Worm (Caenorhabditis elegans) whole organism, L1 larva: ENCODE measurements around the gene F54F2.6.

Source experiments
- ama-1 ChIP-seq: fragments of 150-350 bp; optimal IDR thresholded peaks from 2 replicates; lab custom pipeline; 2014
- dpl-1 ChIP-seq, 3 experiments: fragments of 150-350 bp in 2 of 3; sonication (generic microtip) in 1 of 3; optimal IDR thresholded peaks; 2 replicates each; lab custom pipeline; 2014 to 2017; ENCODE audit warnings: missing biosample characterization in 3 of 3, missing genetic modification characterization in 3 of 3, missing genetic modification reagents in 3 of 3
- ets-5 ChIP-seq: fragments of 200-800 bp; sonication (Bioruptor generic); IDR thresholded peaks from 2 replicates; pipeline ENCODE4 v1.3.6; 2022; ENCODE audit warnings: missing genetic modification characterization, missing compliant biosample characterization
- fos-1 ChIP-seq: fragments of 150-350 bp; optimal IDR thresholded peaks from 2 replicates; lab custom pipeline; 2014; ENCODE audit warnings: missing biosample characterization, missing genetic modification characterization
- jun-1 ChIP-seq: fragments of 150-350 bp; optimal IDR thresholded peaks from 2 replicates; lab custom pipeline; 2014; ENCODE audit warnings: missing biosample characterization, missing genetic modification reagents, missing genetic modification characterization
- lir-3 ChIP-seq: sonication (generic microtip); optimal IDR thresholded peaks from 2 replicates; lab custom pipeline; 2016; ENCODE audit warnings: mild to moderate bottlenecking, missing genetic modification characterization, moderate library complexity, missing compliant biosample characterization; ENCODE audit not compliant: poor library complexity
- tbx-2 ChIP-seq: sonication (generic microtip); optimal IDR thresholded peaks from 2 replicates; lab custom pipeline; 2016; ENCODE audit warnings: missing genetic modification characterization, missing compliant biosample characterization
- unc-130 ChIP-seq: fragments of 150-350 bp; optimal IDR thresholded peaks from 2 replicates; lab custom pipeline; 2017; ENCODE audit warnings: missing biosample characterization, missing genetic modification characterization, inconsistent platforms
- unc-30 ChIP-seq: sonication (generic microtip); optimal IDR thresholded peaks from 2 replicates; lab custom pipeline; 2017; ENCODE audit warnings: missing biosample characterization, missing genetic modification characterization
- ztf-4 ChIP-seq: fragments of 150-350 bp; optimal IDR thresholded peaks from 2 replicates; lab custom pipeline; 2014; ENCODE audit warnings: missing biosample characterization, missing genetic modification characterization

DNA sequence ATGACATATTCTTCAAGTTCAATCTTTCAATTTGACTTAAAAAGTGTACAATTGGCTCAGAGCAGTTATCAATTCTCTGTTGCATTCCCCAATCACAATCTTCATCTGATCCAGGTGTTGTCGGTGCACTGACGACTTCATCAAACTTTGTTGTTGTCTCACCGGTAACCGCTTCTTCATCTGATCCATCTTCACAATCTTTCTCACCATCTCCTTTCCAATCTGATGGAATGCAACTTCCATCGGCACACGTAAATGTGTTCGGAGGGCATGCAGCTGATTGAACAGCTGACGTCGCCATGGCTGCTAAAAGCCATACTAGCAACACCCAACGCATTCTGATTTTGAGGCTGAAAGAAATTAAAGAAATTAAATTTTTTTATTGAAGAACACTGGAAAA, 37.6 kb upstream of the F54F2.6 start, which contains the start of gene F44E2.4:
- TF ChIP-seq jun-1 (tag; lab: Kevin White, UChicago) (no peak), tbx-2 (no peak), ztf-4 (tag; lab: Kevin White, UChicago) (no peak), ama-1 (no peak), unc-130 (no peak), unc-30 (no peak), dpl-1 (GFP tag; optimal IDR thresholded peaks at IDR 0.05; lab: Kevin White, UChicago) (no peak), fos-1 (tag; lab: Kevin White, UChicago) (no peak), lir-3 (tag; lab: Kevin White, UChicago) (no peak), ets-5 (GFP tag; lab: Robert Waterston, UW) (no peak)
